Worm (Caenorhabditis elegans) whole organism, midembryonic: ENCODE measurements around the gene C35C5.8.

Experiments
- T22C8.4 ChIP-seq: fragments of 200-800 bp; sonication (Bioruptor generic); IDR thresholded peaks from 2 replicates; pipeline ENCODE4 v1.3.6; 2022; ENCODE audit warnings: missing genetic modification characterization, missing compliant biosample characterization
- ref-1 ChIP-seq: fragments of 200-800 bp; sonication (Bioruptor generic); conservative IDR thresholded peaks from 2 replicates; pipeline ENCODE4 v1.3.6; 2022; ENCODE audit warnings: missing genetic modification reagents, missing genetic modification characterization, missing compliant biosample characterization
- tab-1 ChIP-seq: fragments of 200-800 bp; sonication (Bioruptor generic); IDR thresholded peaks from 2 replicates; pipeline ENCODE4 v1.3.6; 2022; ENCODE audit warnings: missing genetic modification characterization, missing compliant biosample characterization
- ztf-23 ChIP-seq: fragments of 200-800 bp; sonication (Bioruptor generic); IDR thresholded peaks from 2 replicates; pipeline ENCODE4 v1.3.6; 2022; ENCODE audit warnings: missing genetic modification reagents, missing genetic modification characterization, missing compliant biosample characterization
- ztf-29 ChIP-seq: fragments of 200-800 bp; sonication (Bioruptor generic); IDR thresholded peaks from 2 replicates; pipeline ENCODE4 v1.3.6; 2022; ENCODE audit warnings: missing genetic modification reagents, missing genetic modification characterization, missing compliant biosample characterization

- TF ChIP-seq ztf-23 (no peak), T22C8.4 (GFP tag; lab: Robert Waterston, UW) (no peak), ref-1 (no peak), ztf-29 (GFP tag; lab: Robert Waterston, UW) (no peak), tab-1 (no peak)
These were observed 18.4 kb downstream of the C35C5.8 start for ce11 chrX:11551808-11552207.
